Fruit fly (Drosophila melanogaster) whole organism, wandering third instar larva: ENCODE data around the gene IKKepsilon.

Experiments
- CrebA ChIP-seq: fragments of 200-800 bp; sonication (Bioruptor generic); optimal IDR thresholded peaks from 2 replicates; lab custom pipeline; 2016; ENCODE audit warnings: missing biosample characterization, mild to moderate bottlenecking, missing genetic modification characterization, borderline replicate concordance
- Dfd ChIP-seq: fragments of >200 bp; optimal IDR thresholded peaks from 2 replicates; lab custom pipeline; 2017; ENCODE audit warnings: missing biosample characterization, missing genetic modification characterization
- N ChIP-seq: fragments of >200 bp; optimal IDR thresholded peaks from 2 replicates; lab custom pipeline; 2018; ENCODE audit warnings: missing biosample characterization, missing external identifiers, missing genetic modification characterization
- br ChIP-seq: fragments of 200-800 bp; sonication (Bioruptor generic); optimal IDR thresholded peaks from 2 replicates; lab custom pipeline; 2016; ENCODE audit warnings: missing biosample characterization, missing genetic modification characterization
- brk ChIP-seq: fragments of 200-800 bp; sonication (Bioruptor generic); optimal IDR thresholded peaks from 2 replicates; lab custom pipeline; 2016; ENCODE audit warnings: missing biosample characterization, mild to moderate bottlenecking, missing genetic modification characterization
- dmrt93B ChIP-seq: fragments of 200-800 bp; sonication (Bioruptor generic); optimal IDR thresholded peaks from 2 replicates; lab custom pipeline; 2018; ENCODE audit warnings: missing biosample characterization, mild to moderate bottlenecking, missing genetic modification characterization
- fru ChIP-seq: fragments of 200-800 bp; sonication (Bioruptor generic); optimal IDR thresholded peaks from 3 replicates; lab custom pipeline; 2016; ENCODE audit warnings: missing biosample characterization, mild to moderate bottlenecking, missing genetic modification characterization
- h ChIP-seq: fragments of 200-800 bp; sonication (Bioruptor generic); optimal IDR thresholded peaks from 3 replicates; lab custom pipeline; 2016; ENCODE audit warnings: missing biosample characterization, mild to moderate bottlenecking, missing genetic modification characterization
- pan ChIP-seq: fragments of >200 bp; optimal IDR thresholded peaks from 2 replicates; lab custom pipeline; 2017
- usp ChIP-seq: fragments of >200 bp; optimal IDR thresholded peaks from 2 replicates; lab custom pipeline; 2017; ENCODE audit warnings: missing biosample characterization, missing genetic modification characterization
- woc ChIP-seq: sonication (Bioruptor generic); optimal IDR thresholded peaks from 2 replicates; lab custom pipeline; 2016; ENCODE audit warnings: missing biosample characterization, mild to moderate bottlenecking, missing genetic modification characterization

- TF ChIP-seq usp = no peak
- TF ChIP-seq h (GFP tag; lab: Kevin White, UChicago) = no peak
- TF ChIP-seq pan = no peak
- no peak for TF ChIP-seq fru (GFP tag; lab: Kevin White, UChicago)
- TF ChIP-seq brk (GFP tag; lab: Kevin White, UChicago) = no peak
- no peak for TF ChIP-seq CrebA (GFP tag; lab: Kevin White, UChicago)
- no peak for TF ChIP-seq dmrt93B (GFP tag; lab: Kevin White, UChicago)
- TF ChIP-seq Dfd (GFP tag; lab: Kevin White, UChicago) = no peak
- TF ChIP-seq N (GFP tag; lab: Kevin White, UChicago) = no peak
- no peak for TF ChIP-seq br
- TF ChIP-seq woc (GFP tag; lab: Kevin White, UChicago) = no peak
Measured at dm6 chr2L:20720011-20720410, 44.2 kb downstream of the IKKepsilon start.
